Worm (Caenorhabditis elegans) whole organism, L4/young adult: ENCODE measurements around the gene ral-1.
A peak's percentile ranks its signal among the peaks of the same experiment; 100 is the strongest.

Experiments
- W03F9.2 ChIP-seq: fragments of 150-350 bp; optimal IDR thresholded peaks from 2 replicates; lab custom pipeline; 2014; ENCODE audit warnings: missing biosample characterization, missing genetic modification characterization
- dao-5 ChIP-seq: sonication (generic microtip); optimal IDR thresholded peaks from 2 replicates; lab custom pipeline; 2016; ENCODE audit warnings: missing genotype, missing genetic modification characterization, moderate library complexity, missing compliant biosample characterization
- him-1 ChIP-seq: sonication (generic microtip); optimal IDR thresholded peaks from 2 replicates; lab custom pipeline; 2016; ENCODE audit warnings: missing genotype, missing genetic modification reagents, missing genetic modification characterization, missing compliant biosample characterization

Gene ral-1

ce11 chrIII:3310876-3311597 lies at the start of gene ral-1:
Gene ral-1 (plus strand): TSS chrIII:3311310.
- no peak for TF ChIP-seq him-1 (tag; lab: Kevin White, UChicago)
- TF ChIP-seq W03F9.2 (tag; lab: Kevin White, UChicago) = no peak
- no peak for TF ChIP-seq dao-5 (tag; lab: Kevin White, UChicago)

- no peak for TF ChIP-seq him-1 (tag; lab: Kevin White, UChicago)
- TF ChIP-seq dao-5 (tag; lab: Kevin White, UChicago) = no peak
- no peak for TF ChIP-seq W03F9.2 (tag; lab: Kevin White, UChicago)
Observed at ce11 chrIII:3263696-3264095, 47.4 kb upstream of the ral-1 start.

- TF ChIP-seq W03F9.2 (tag; lab: Kevin White, UChicago) = no peak
- TF ChIP-seq dao-5 (tag; lab: Kevin White, UChicago) = no peak
- TF ChIP-seq him-1 (tag; lab: Kevin White, UChicago) = no peak
Observed at ce11 chrIII:3266602-3267001, 44.5 kb upstream of the ral-1 start, which contains the start of gene Y53G8AM.7. Gene Y53G8AM.7 (minus strand): TSS chrIII:3266702.

ce11 chrIII:3271682-3272081 lies 39.4 kb upstream of the ral-1 start:
- TF ChIP-seq dao-5 (tag; lab: Kevin White, UChicago) = no peak
- TF ChIP-seq W03F9.2 (tag; lab: Kevin White, UChicago) = peak; percentile 36

ce11 chrIII:3273141-3273540 lies 38.0 kb upstream of the ral-1 start:
- no peak for TF ChIP-seq him-1 (tag; lab: Kevin White, UChicago)
- TF ChIP-seq dao-5 (tag; lab: Kevin White, UChicago) = no peak
- no peak for TF ChIP-seq W03F9.2 (tag; lab: Kevin White, UChicago)

ce11 chrIII:3278610-3279009 lies 32.5 kb upstream of the ral-1 start, which contains the start of gene Y53G8AM.8:
Gene Y53G8AM.8 (minus strand): TSS chrIII:3278710.
- no peak for TF ChIP-seq dao-5 (tag; lab: Kevin White, UChicago)
- TF ChIP-seq W03F9.2 (tag; lab: Kevin White, UChicago) = no peak
- TF ChIP-seq him-1 (tag; lab: Kevin White, UChicago) = no peak

ce11 chrIII:3279304-3279703 lies 31.8 kb upstream of the ral-1 start:
- TF ChIP-seq dao-5 (tag; lab: Kevin White, UChicago) (no peak), W03F9.2 (tag; lab: Kevin White, UChicago) (peak; percentile 49)

- TF ChIP-seq dao-5 (tag; lab: Kevin White, UChicago) (no peak), him-1 (tag; lab: Kevin White, UChicago) (no peak), W03F9.2 (tag; lab: Kevin White, UChicago) (no peak)
Observed at ce11 chrIII:3281860-3282358, 29.2 kb upstream of the ral-1 start, which contains the start of gene mfsd-8. Gene mfsd-8 (plus strand): TSS chrIII:3282308.

- TF ChIP-seq him-1 (tag; lab: Kevin White, UChicago) = no peak
- TF ChIP-seq dao-5 (tag; lab: Kevin White, UChicago) = no peak
- peak; percentile 41 for TF ChIP-seq W03F9.2 (tag; lab: Kevin White, UChicago)
Observed at ce11 chrIII:3294283-3294793, 16.8 kb upstream of the ral-1 start, which contains the start of the genes Y53G8AR.8 and Y53G8AR.6. Gene Y53G8AR.8 (minus strand): TSS chrIII:3294330. Gene Y53G8AR.6 (plus strand): TSS chrIII:3294743.

- no peak for TF ChIP-seq him-1 (tag; lab: Kevin White, UChicago)
- no peak for TF ChIP-seq dao-5 (tag; lab: Kevin White, UChicago)
- TF ChIP-seq W03F9.2 (tag; lab: Kevin White, UChicago) = no peak
Observed at ce11 chrIII:3297151-3297550, 14.0 kb upstream of the ral-1 start, which contains the start of gene Y53G8AR.5. Gene Y53G8AR.5 (plus strand): TSS chrIII:3297451.

ce11 chrIII:3304554-3304953 lies 6.6 kb upstream of the ral-1 start:
- TF ChIP-seq dao-5 (tag; lab: Kevin White, UChicago) = no peak
- TF ChIP-seq him-1 (tag; lab: Kevin White, UChicago) = no peak
- TF ChIP-seq W03F9.2 (tag; lab: Kevin White, UChicago) = no peak

ce11 chrIII:3306322-3306721 lies 4.8 kb upstream of the ral-1 start:
- TF ChIP-seq dao-5 (tag; lab: Kevin White, UChicago) = no peak
- no peak for TF ChIP-seq him-1 (tag; lab: Kevin White, UChicago)

ce11 chrIII:3307379-3307778 lies 3.7 kb upstream of the ral-1 start:
- TF ChIP-seq him-1 (tag; lab: Kevin White, UChicago) (no peak), dao-5 (tag; lab: Kevin White, UChicago) (no peak), W03F9.2 (tag; lab: Kevin White, UChicago) (no peak)
